Fruit fly (Drosophila melanogaster) whole organism, embryonic: ENCODE data around the gene msb1l.

Experiments used
- Bgb ChIP-seq: fragments of 200-800 bp; sonication (Bioruptor generic); IDR thresholded peaks from 2 replicates; pipeline ENCODE4 v1.3.6; 2022; ENCODE audit warnings: missing biosample characterization, missing genetic modification characterization; ENCODE audit not compliant: partially characterized antibody
- C15 ChIP-seq: fragments of 200-800 bp; sonication (Bioruptor generic); IDR thresholded peaks from 3 replicates; pipeline ENCODE4 v1.3.6; 2022; ENCODE audit warnings: missing biosample characterization, missing genetic modification characterization
- CG1024 ChIP-seq: fragments of 200-800 bp; sonication (Bioruptor generic); IDR thresholded peaks from 2 replicates; pipeline ENCODE4 v1.3.6; 2022; ENCODE audit warnings: missing biosample characterization, missing genetic modification characterization
- CG10321 ChIP-seq: fragments of 200-800 bp; sonication (Bioruptor generic); IDR thresholded peaks from 2 replicates; pipeline ENCODE4 v1.3.6; 2022; ENCODE audit warnings: missing biosample characterization, missing genetic modification characterization
- CG12236 ChIP-seq: fragments of 200-800 bp; sonication (Bioruptor generic); optimal IDR thresholded peaks from 2 replicates; lab custom pipeline; 2016; ENCODE audit warnings: missing biosample characterization, missing genetic modification characterization
- CG13287 ChIP-seq: fragments of 200-800 bp; sonication (Bioruptor generic); IDR thresholded peaks from 2 replicates; pipeline ENCODE4 v1.3.6; 2022; ENCODE audit warnings: missing biosample characterization, missing genetic modification characterization; ENCODE audit not compliant: partially characterized antibody
- CG15696 ChIP-seq: fragments of 200-800 bp; sonication (Bioruptor generic); optimal IDR thresholded peaks from 2 replicates; lab custom pipeline; 2019; ENCODE audit warnings: missing biosample characterization, mild to moderate bottlenecking, missing genetic modification characterization, moderate library complexity
- CG1602 ChIP-seq: fragments of 200-800 bp; sonication (Bioruptor generic); optimal IDR thresholded peaks from 3 replicates; lab custom pipeline; 2016; ENCODE audit warnings: missing biosample characterization, missing genetic modification characterization
- CG16779 ChIP-seq: fragments of 200-800 bp; sonication (Bioruptor generic); IDR thresholded peaks from 2 replicates; pipeline ENCODE4 v1.3.6; 2022; ENCODE audit warnings: missing biosample characterization, missing genetic modification characterization
- CG17385 ChIP-seq: fragments of 200-800 bp; sonication (Bioruptor generic); optimal IDR thresholded peaks from 3 replicates; lab custom pipeline; 2018; ENCODE audit warnings: missing biosample characterization, mild to moderate bottlenecking, missing genetic modification characterization
- CG2120 ChIP-seq: fragments of 200-800 bp; sonication (Bioruptor generic); optimal IDR thresholded peaks from 3 replicates; lab custom pipeline; 2016; ENCODE audit warnings: missing biosample characterization, missing genetic modification characterization
- CG2129 ChIP-seq: fragments of 200-800 bp; sonication (Bioruptor generic); IDR thresholded peaks from 2 replicates; pipeline ENCODE4 v1.3.6; 2022; ENCODE audit warnings: missing biosample characterization, missing genetic modification characterization; ENCODE audit not compliant: partially characterized antibody
- CG2199 ChIP-seq: fragments of 200-800 bp; sonication (Bioruptor generic); IDR thresholded peaks from 3 replicates; pipeline ENCODE4 v1.3.6; 2022; ENCODE audit warnings: missing biosample characterization, missing genetic modification characterization
- CG31224 ChIP-seq: fragments of 200-800 bp; sonication (Bioruptor generic); IDR thresholded peaks from 2 replicates; pipeline ENCODE4 v1.3.6; 2022; ENCODE audit warnings: missing biosample characterization, missing genetic modification characterization
- CG34422 ChIP-seq: fragments of 200-800 bp; sonication (Bioruptor generic); IDR thresholded peaks from 3 replicates; pipeline ENCODE4 v1.3.6; 2022; ENCODE audit warnings: missing biosample characterization, missing genetic modification characterization
- CG3838 ChIP-seq: fragments of 200-800 bp; sonication (Bioruptor generic); optimal IDR thresholded peaks from 3 replicates; lab custom pipeline; 2016; ENCODE audit warnings: missing biosample characterization, missing genetic modification characterization
- CG4617 ChIP-seq: fragments of 200-800 bp; sonication (Bioruptor generic); optimal IDR thresholded peaks from 3 replicates; lab custom pipeline; 2016; ENCODE audit warnings: missing biosample characterization, missing genetic modification characterization, borderline replicate concordance
- CG4820 ChIP-seq: fragments of 200-800 bp; sonication (Bioruptor generic); optimal IDR thresholded peaks from 3 replicates; lab custom pipeline; 2016; ENCODE audit warnings: missing biosample characterization, missing genetic modification characterization
- CG5953 ChIP-seq: fragments of 200-800 bp; sonication (Bioruptor generic); IDR thresholded peaks from 2 replicates; pipeline ENCODE4 v1.3.6; 2022; ENCODE audit warnings: missing biosample characterization, missing genetic modification characterization
- Dek ChIP-seq: fragments of 200-800 bp; sonication (Bioruptor generic); optimal IDR thresholded peaks from 3 replicates; lab custom pipeline; 2019; ENCODE audit warnings: missing biosample characterization, mild to moderate bottlenecking, missing genetic modification characterization, moderate library complexity
- Dll ChIP-seq: fragments of 200-800 bp; sonication (Bioruptor generic); IDR thresholded peaks from 4 replicates; pipeline ENCODE4 v1.3.6; 2022; ENCODE audit warnings: missing biosample characterization, missing genetic modification characterization; ENCODE audit not compliant: partially characterized antibody
- Drgx ChIP-seq: fragments of 200-800 bp; sonication (Bioruptor generic); IDR thresholded peaks from 2 replicates; pipeline ENCODE4 v1.3.6; 2022; ENCODE audit warnings: missing biosample characterization, missing genetic modification characterization
- H15 ChIP-seq: fragments of 200-800 bp; sonication (Bioruptor generic); IDR thresholded peaks from 3 replicates; pipeline ENCODE4 v1.3.6; 2022; ENCODE audit warnings: missing biosample characterization, missing genetic modification characterization
- Hr78 ChIP-seq, 2 experiments: fragments of 200-800 bp in 1 of 2; fragments of >200 bp in 1 of 2; sonication (Bioruptor generic) in 1 of 2; optimal IDR thresholded peaks; 2 replicates each; lab custom pipeline; 2017 to 2019; ENCODE audit warnings: missing biosample characterization in 2 of 2, missing genetic modification characterization in 2 of 2, mild to moderate bottlenecking in 1 of 2, moderate library complexity in 1 of 2
- Lpt ChIP-seq: fragments of >200 bp; optimal IDR thresholded peaks from 2 replicates; lab custom pipeline; 2018; ENCODE audit warnings: missing biosample characterization, missing genetic modification characterization
- Oaz ChIP-seq: fragments of 200-800 bp; sonication (Bioruptor generic); IDR thresholded peaks from 2 replicates; pipeline ENCODE4 v1.3.6; 2022; ENCODE audit warnings: missing biosample characterization, missing genetic modification characterization
- PHDP ChIP-seq: fragments of 200-800 bp; sonication (Bioruptor generic); optimal IDR thresholded peaks from 3 replicates; lab custom pipeline; 2018; ENCODE audit warnings: missing biosample characterization, mild to moderate bottlenecking, missing genetic modification characterization, moderate library complexity
- Side ChIP-seq: fragments of 200-800 bp; sonication (Bioruptor generic); optimal IDR thresholded peaks from 2 replicates; lab custom pipeline; 2016; ENCODE audit warnings: missing biosample characterization, missing genetic modification characterization
- Trl ChIP-seq, 3 experiments: fragments of >200 bp in 2 of 3; fragments of 200-800 bp in 1 of 3; sonication (Bioruptor generic) in 1 of 3; optimal IDR thresholded peaks; 2 replicates in 1 of 3; 3 replicates in 2 of 3; lab custom pipeline; 2016 to 2017; ENCODE audit warnings: missing biosample characterization in 1 of 3, missing genetic modification characterization in 1 of 3
- bowl ChIP-seq: fragments of 200-800 bp; sonication (Bioruptor generic); IDR thresholded peaks from 2 replicates; pipeline ENCODE4 v1.3.6; 2022; ENCODE audit warnings: missing biosample characterization, missing genetic modification characterization
- br ChIP-seq: fragments of >200 bp; optimal IDR thresholded peaks from 2 replicates; lab custom pipeline; 2017
- cato ChIP-seq: fragments of 200-800 bp; sonication (Bioruptor generic); optimal IDR thresholded peaks from 2 replicates; lab custom pipeline; 2016; ENCODE audit warnings: missing biosample characterization, missing genetic modification characterization, borderline replicate concordance
- chn ChIP-seq: fragments of 200-800 bp; sonication (Bioruptor generic); optimal IDR thresholded peaks from 2 replicates; lab custom pipeline; 2016; ENCODE audit warnings: missing biosample characterization, missing genetic modification characterization
- corto ChIP-seq: fragments of 200-800 bp; sonication (Bioruptor generic); optimal IDR thresholded peaks from 2 replicates; lab custom pipeline; 2016; ENCODE audit warnings: missing biosample characterization, mild to moderate bottlenecking, missing genetic modification characterization, moderate library complexity
- crc ChIP-seq: fragments of 200-800 bp; sonication (Bioruptor generic); optimal IDR thresholded peaks from 2 replicates; lab custom pipeline; 2016; ENCODE audit warnings: missing biosample characterization, missing genetic modification characterization
- dysf ChIP-seq: fragments of 200-800 bp; sonication (Bioruptor generic); IDR thresholded peaks from 3 replicates; pipeline ENCODE4 v1.3.6; 2022; ENCODE audit warnings: missing biosample characterization, missing genetic modification characterization
- fd64A ChIP-seq: fragments of 200-800 bp; sonication (Bioruptor generic); optimal IDR thresholded peaks from 3 replicates; lab custom pipeline; 2018; ENCODE audit warnings: missing biosample characterization, mild to moderate bottlenecking, missing genetic modification characterization
- her ChIP-seq: fragments of 200-800 bp; sonication (Bioruptor generic); optimal IDR thresholded peaks from 2 replicates; lab custom pipeline; 2016; ENCODE audit warnings: missing biosample characterization, missing genetic modification characterization
- kay ChIP-seq: fragments of 200-800 bp; sonication (Bioruptor generic); optimal IDR thresholded peaks from 2 replicates; lab custom pipeline; 2016; ENCODE audit warnings: missing biosample characterization, missing genetic modification characterization
- maf-S ChIP-seq: fragments of 200-800 bp; sonication (Bioruptor generic); optimal IDR thresholded peaks from 2 replicates; lab custom pipeline; 2016; ENCODE audit warnings: missing biosample characterization, missing genetic modification characterization
- nerfin-2 ChIP-seq: fragments of 200-800 bp; sonication (Bioruptor generic); IDR thresholded peaks from 2 replicates; pipeline ENCODE4 v1.3.6; 2022; ENCODE audit warnings: missing biosample characterization, missing genetic modification characterization; ENCODE audit not compliant: partially characterized antibody
- psq ChIP-seq: fragments of 200-800 bp; sonication (Bioruptor generic); optimal IDR thresholded peaks from 2 replicates; lab custom pipeline; 2017; ENCODE audit warnings: missing biosample characterization, missing genetic modification characterization
- sim ChIP-seq: fragments of 200-800 bp; sonication (Bioruptor generic); IDR thresholded peaks from 2 replicates; pipeline ENCODE4 v1.3.6; 2022; ENCODE audit warnings: missing biosample characterization, missing genetic modification characterization
- sqz ChIP-seq: fragments of 200-800 bp; sonication (Bioruptor generic); optimal IDR thresholded peaks from 3 replicates; lab custom pipeline; 2018; ENCODE audit warnings: missing biosample characterization, mild to moderate bottlenecking, missing genetic modification characterization
- trh ChIP-seq: fragments of 200-800 bp; sonication (Bioruptor generic); optimal IDR thresholded peaks from 2 replicates; lab custom pipeline; 2016; ENCODE audit warnings: missing biosample characterization, missing genetic modification characterization
- unpg ChIP-seq: fragments of 200-800 bp; sonication (Bioruptor generic); optimal IDR thresholded peaks from 3 replicates; lab custom pipeline; 2018; ENCODE audit warnings: missing biosample characterization, mild to moderate bottlenecking, missing genetic modification characterization, moderate library complexity
- vvl ChIP-seq: fragments of 200-800 bp; sonication (Bioruptor generic); IDR thresholded peaks from 2 replicates; pipeline ENCODE4 v1.3.6; 2022; ENCODE audit warnings: missing biosample characterization, missing genetic modification characterization
- yki ChIP-seq: fragments of >200 bp; optimal IDR thresholded peaks from 3 replicates; lab custom pipeline; 2018

Gene msb1l

DNA sequence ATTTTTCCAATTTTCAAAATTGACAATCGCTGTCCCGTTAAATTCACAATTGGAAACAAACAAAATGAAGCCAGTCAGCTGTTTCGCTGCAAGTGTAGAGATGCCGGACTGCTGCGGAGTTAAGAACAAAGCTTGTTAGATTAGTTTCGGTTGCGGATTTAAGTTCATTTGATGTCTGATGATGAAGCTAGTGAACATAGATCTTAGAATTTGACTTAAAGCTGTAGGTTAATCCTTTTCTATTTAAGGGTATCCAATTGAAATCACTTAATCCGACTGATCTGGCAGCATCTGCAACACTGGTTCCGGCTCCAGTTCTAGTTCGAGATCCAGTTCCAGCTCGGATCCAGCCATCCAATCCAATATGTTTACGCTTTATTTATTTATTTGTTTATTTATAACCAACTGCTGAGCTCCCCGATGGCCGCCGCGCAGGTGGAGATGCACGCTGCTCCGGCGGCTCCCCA lies 6.5 kb downstream of the msb1l start, which contains the start of the genes PCNA2 and CG10366 (continued):
- TF ChIP-seq unpg (GFP tag; lab: Kevin White, UChicago) (peak; percentile 67), Hr78 (GFP tag; optimal IDR thresholded peaks at IDR 0.05; lab: Kevin White, UChicago) (no peak), kay (GFP tag; lab: Kevin White, UChicago) (peak; percentile 49), sim (GFP tag; lab: Robert Waterston, UW) (no peak), fd64A (GFP tag; lab: Kevin White, UChicago) (peak; percentile 14), crc (no peak), CG10321 (GFP tag; lab: Robert Waterston, UW) (no peak), CG2199 (no peak), Lpt (no peak), H15 (no peak), CG4820 (GFP tag; lab: Kevin White, UChicago) (peak; percentile 66), CG3838 (GFP tag; lab: Kevin White, UChicago) (no peak), CG5953 (no peak), vvl (peak; percentile 54; the same call in 1 of the 2 replicates), nerfin-2 (GFP tag; lab: Robert Waterston, UW) (no peak), Dll (GFP tag; lab: Robert Waterston, UW) (0 out of 4 replicates have a peak, but pooled peaks have one; percentile 43), CG12236 (GFP tag; lab: Kevin White, UChicago) (peak; percentile 48), trh (GFP tag; lab: Kevin White, UChicago) (peak; percentile 12), br (no peak), chn (GFP tag; lab: Kevin White, UChicago) (peak; percentile 61), CG1024 (GFP tag; lab: Robert Waterston, UW) (no peak), maf-S (GFP tag; lab: Kevin White, UChicago) (peak; percentile 59), sqz (GFP tag; lab: Kevin White, UChicago) (no peak), dysf (GFP tag; lab: Robert Waterston, UW) (peak; percentile 44; the same call in 2 of the 3 replicates), Drgx (GFP tag; lab: Robert Waterston, UW) (no peak), cato (GFP tag; lab: Kevin White, UChicago) (peak; percentile 37), CG17385 (peak; percentile 44), Trl (optimal IDR thresholded peaks at IDR 0.05; lab: Kevin White, UChicago) (no peak), Trl (GFP tag; optimal IDR thresholded peaks at IDR 0.05; lab: Kevin White, UChicago) (peak; percentile 85)

DNA sequence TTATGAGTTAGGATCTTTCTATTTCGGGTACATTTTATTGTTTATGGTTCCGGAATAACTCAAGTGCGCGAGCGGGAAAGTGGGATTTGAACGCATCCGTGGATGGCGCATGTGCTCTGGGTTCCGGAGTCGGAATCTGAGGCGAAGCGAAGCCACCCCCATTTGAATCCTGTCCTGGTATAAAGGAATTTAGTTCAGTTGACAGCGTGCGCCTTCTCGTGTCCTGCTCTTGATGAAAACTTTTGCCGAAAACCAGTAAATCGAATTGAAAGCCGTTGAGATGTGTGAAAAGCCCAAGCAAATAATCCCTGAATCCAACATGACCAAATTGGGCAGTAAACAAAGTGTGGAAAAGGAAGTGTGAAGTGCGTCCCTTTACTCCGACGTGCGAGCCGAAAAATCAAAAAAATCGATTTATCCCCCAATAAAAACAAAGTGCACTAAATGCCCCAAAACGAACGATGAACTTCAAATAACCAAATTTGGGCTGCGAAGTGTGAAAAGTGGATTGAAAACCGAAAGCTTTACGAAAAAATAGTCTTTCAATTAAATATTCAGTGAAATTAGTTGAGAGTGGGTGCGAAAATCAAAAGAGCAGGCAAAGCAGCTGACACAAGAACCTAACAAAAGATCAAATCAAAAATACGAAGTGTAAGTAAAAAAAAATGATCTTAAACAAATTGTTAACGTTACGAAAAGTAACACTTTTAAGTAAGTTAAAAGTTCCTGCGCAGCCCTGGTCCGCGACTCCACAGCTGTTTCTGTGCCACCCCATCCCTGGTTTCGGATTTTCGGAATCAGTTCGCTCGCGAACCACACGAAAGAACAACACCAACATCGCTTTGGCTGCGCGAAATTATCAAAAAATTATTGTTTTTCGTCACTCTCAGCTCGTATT lies 9.2 kb downstream of the msb1l start, which contains the start of gene Lar:
TSS of gene Lar (plus strand) at position 188 of the 898 bp plus-strand sequence.
- TF ChIP-seq C15 (GFP tag; lab: Robert Waterston, UW), result no peak
- TF ChIP-seq CG16779 (GFP tag; lab: Robert Waterston, UW), result no peak
- TF ChIP-seq unpg (GFP tag; lab: Kevin White, UChicago), result peak; percentile 26
- TF ChIP-seq CG10321 (GFP tag; lab: Robert Waterston, UW), result 0 out of 2 replicates have a peak, but pooled peaks have one; percentile 44
- TF ChIP-seq CG34422 (GFP tag; lab: Robert Waterston, UW), result 0 out of 3 replicates have a peak, but pooled peaks have one; percentile 78
- TF ChIP-seq bowl (GFP tag; lab: Robert Waterston, UW), result no peak
- TF ChIP-seq Oaz, result no peak; the same call in 1 of the 2 replicates
- peak; percentile 86 for TF ChIP-seq CG2120 (GFP tag; lab: Kevin White, UChicago)
- TF ChIP-seq CG4617 (GFP tag; lab: Kevin White, UChicago), result peak; percentile 88
- TF ChIP-seq her (GFP tag; lab: Kevin White, UChicago), result peak; percentile 67
- TF ChIP-seq CG1602 (GFP tag; lab: Kevin White, UChicago), result peak; percentile 46
- no peak for TF ChIP-seq psq (GFP tag; lab: Kevin White, UChicago)
- TF ChIP-seq CG31224 (GFP tag; lab: Robert Waterston, UW), result no peak
- TF ChIP-seq sqz (GFP tag; lab: Kevin White, UChicago), result no peak
- no peak for TF ChIP-seq corto
- TF ChIP-seq H15, result 0 out of 3 replicates have a peak, but pooled peaks have one; percentile 9
- TF ChIP-seq maf-S (GFP tag; lab: Kevin White, UChicago), result peak; percentile 66
- no peak for TF ChIP-seq CG2129 (GFP tag; lab: Robert Waterston, UW)
- no peak for TF ChIP-seq yki (lab: Kevin White, UChicago)
- peak; percentile 74 for TF ChIP-seq Side (GFP tag; lab: Kevin White, UChicago)
- peak; percentile 54 for TF ChIP-seq CG13287 (GFP tag; lab: Robert Waterston, UW)
- TF ChIP-seq PHDP (tag; lab: Kevin White, UChicago), result peak; percentile 64
- TF ChIP-seq Dek, result peak; percentile 55
- 0 out of 2 replicates have a peak, but pooled peaks have one; percentile 22 for TF ChIP-seq Bgb (GFP tag; lab: Robert Waterston, UW)
- peak; percentile 49 for TF ChIP-seq CG15696
